Fruit fly (Drosophila melanogaster): ENCODE measurements around the gene Mau2.

The Mau2 gene

dm6 chr3R:15218824-15219576 is 10.0 kb downstream of the Mau2 start, which contains the start of the genes SIDL and CG12241 (continued):
- TF ChIP-seq NfI (GFP tag; optimal IDR thresholded peaks at IDR 0.05) (peak; percentile 38), CG17612 (GFP tag; IDR thresholded peaks at IDR 0.05) (peak; percentile 87), CG17829 (tag; optimal IDR thresholded peaks at IDR 0.05) (peak; percentile 86), CG18764 (GFP tag; optimal IDR thresholded peaks at IDR 0.05) (peak; percentile 64), CG31441 (GFP tag; IDR thresholded peaks at IDR 0.05) (peak; percentile 90), CG9727 (GFP tag; optimal IDR thresholded peaks at IDR 0.05) (peak; percentile 90), CG1233 (GFP tag; optimal IDR thresholded peaks at IDR 0.05) (peak; percentile 79), CG5180 (GFP tag; optimal IDR thresholded peaks at IDR 0.05) (no peak), CG13624 (GFP tag; optimal IDR thresholded peaks at IDR 0.05) (peak; percentile 89), CG2202 (tag; optimal IDR thresholded peaks at IDR 0.05) (no peak), Oli (tag; optimal IDR thresholded peaks at IDR 0.05) (peak; percentile 33), CG2199 (GFP tag; IDR thresholded peaks at IDR 0.05) (peak; percentile 81), CG34224 (GFP tag; IDR thresholded peaks at IDR 0.05; ENCODE audit: partially characterized antibody) (peak; percentile 21; the same call in 1 of the 3 replicates), dmrt11E (tag; optimal IDR thresholded peaks at IDR 0.05) (peak; percentile 12), CG9817 (tag; optimal IDR thresholded peaks at IDR 0.05) (peak; percentile 71), sima (GFP tag; optimal IDR thresholded peaks at IDR 0.05) (peak; percentile 63), bigmax (GFP tag; optimal IDR thresholded peaks at IDR 0.05) (peak; percentile 36), zen (tag; optimal IDR thresholded peaks at IDR 0.05) (peak; percentile 72), Chrac-16 (GFP tag; optimal IDR thresholded peaks at IDR 0.05) (peak; percentile 63), rib (GFP tag; IDR thresholded peaks at IDR 0.05) (peak; percentile 91), Doc2 (GFP tag; IDR thresholded peaks at IDR 0.05) (peak; percentile 75), tll (GFP tag; optimal IDR thresholded peaks at IDR 0.05) (no peak), CG10366 (GFP tag; IDR thresholded peaks at IDR 0.05) (peak; percentile 24; the same call in 1 of the 2 replicates), CG12071 (GFP tag; optimal IDR thresholded peaks at IDR 0.05) (no peak), CG11695 (GFP tag; IDR thresholded peaks at IDR 0.05) (peak; percentile 92), nmo (GFP tag; optimal IDR thresholded peaks at IDR 0.05) (peak; percentile 93), repo (GFP tag; optimal IDR thresholded peaks at IDR 0.05) (peak; percentile 46), gro (GFP tag; optimal IDR thresholded peaks at IDR 0.05) (peak; percentile 91), CG6791 (GFP tag; IDR thresholded peaks at IDR 0.05; ENCODE audit: partially characterized antibody) (no peak), CG43689 (GFP tag; IDR thresholded peaks at IDR 0.05) (no peak), fd96Cb (tag; optimal IDR thresholded peaks at IDR 0.05) (peak; percentile 79), chn (GFP tag; optimal IDR thresholded peaks at IDR 0.05) (peak; percentile 74), tap (tag; optimal IDR thresholded peaks at IDR 0.05) (no peak), Lpt (GFP tag; optimal IDR thresholded peaks at IDR 0.05) (no peak), Ssrp (tag; optimal IDR thresholded peaks at IDR 0.05) (peak; percentile 12), CG1529 (GFP tag; optimal IDR thresholded peaks at IDR 0.05) (no peak), Dip3 (GFP tag; optimal IDR thresholded peaks at IDR 0.05) (peak; percentile 74), CG3407 (GFP tag; optimal IDR thresholded peaks at IDR 0.05) (peak; percentile 44), zfh2 (GFP tag; optimal IDR thresholded peaks at IDR 0.05) (peak; percentile 85), CG12155 (GFP tag; optimal IDR thresholded peaks at IDR 0.05) (peak; percentile 60), sr (GFP tag; IDR thresholded peaks at IDR 0.05) (peak; percentile 35; the same call in 1 of the 3 replicates), Fer1 (GFP tag; optimal IDR thresholded peaks at IDR 0.05) (peak; percentile 79), gsb-n (tag; optimal IDR thresholded peaks at IDR 0.05) (no peak), CG7271 (tag; optimal IDR thresholded peaks at IDR 0.05) (peak; percentile 31), slou (GFP tag; optimal IDR thresholded peaks at IDR 0.05) (peak; percentile 69), CG18262 (tag; optimal IDR thresholded peaks at IDR 0.05) (peak; percentile 90), cato (GFP tag; optimal IDR thresholded peaks at IDR 0.05; ENCODE audit: borderline replicate concordance) (peak; percentile 17), ken (GFP tag; IDR thresholded peaks at IDR 0.05) (peak; percentile 61; the same call in 1 of the 3 replicates), lmd (GFP tag; IDR thresholded peaks at IDR 0.05) (peak; percentile 93)

All from whole organism, embryonic.